Fruit fly (Drosophila melanogaster) whole organism: ENCODE data around the gene TfIIA-L.

ENCODE experiments used
- CG8478 ChIP-seq: fragments of >200 bp; optimal IDR thresholded peaks from 2 replicates; lab custom pipeline; 2018; ENCODE audit warnings: inconsistent platforms
- Dll ChIP-seq: fragments of >200 bp; optimal IDR thresholded peaks from 2 replicates; lab custom pipeline; 2017
- EcR ChIP-seq, 2 experiments: fragments of >200 bp; optimal IDR thresholded peaks; 2 replicates each; lab custom pipeline; 2017; ENCODE audit warnings: missing biosample characterization in 2 of 2, missing genetic modification characterization in 2 of 2, missing genetic modification reagents in 2 of 2
- pan ChIP-seq: fragments of >200 bp; optimal IDR thresholded peaks from 2 replicates; lab custom pipeline; 2017
- psq ChIP-seq: fragments of >200 bp; optimal IDR thresholded peaks from 2 replicates; lab custom pipeline; 2017
- usp ChIP-seq: fragments of >200 bp; optimal IDR thresholded peaks from 2 replicates; lab custom pipeline; 2017; ENCODE audit warnings: missing biosample characterization, missing genetic modification characterization, mixed read lengths

- no peak for TF ChIP-seq psq (lab: Kevin White, UChicago)
- no peak for TF ChIP-seq CG8478 (lab: Kevin White, UChicago)
- no peak for TF ChIP-seq usp (GFP tag; lab: Kevin White, UChicago)
- TF ChIP-seq EcR (GFP tag; optimal IDR thresholded peaks at IDR 0.05; lab: Kevin White, UChicago), result no peak
- TF ChIP-seq pan (lab: Kevin White, UChicago), result no peak
- peak; percentile 41 for TF ChIP-seq Dll (lab: Kevin White, UChicago)
Observed at dm6 chr3R:27201538-27202281, 49.2 kb upstream of the TfIIA-L start.
